Worm (Caenorhabditis elegans): ENCODE results near the gene ttr-31.
A peak's percentile ranks its signal among the peaks of the same experiment; 100 is the strongest.

DNA sequence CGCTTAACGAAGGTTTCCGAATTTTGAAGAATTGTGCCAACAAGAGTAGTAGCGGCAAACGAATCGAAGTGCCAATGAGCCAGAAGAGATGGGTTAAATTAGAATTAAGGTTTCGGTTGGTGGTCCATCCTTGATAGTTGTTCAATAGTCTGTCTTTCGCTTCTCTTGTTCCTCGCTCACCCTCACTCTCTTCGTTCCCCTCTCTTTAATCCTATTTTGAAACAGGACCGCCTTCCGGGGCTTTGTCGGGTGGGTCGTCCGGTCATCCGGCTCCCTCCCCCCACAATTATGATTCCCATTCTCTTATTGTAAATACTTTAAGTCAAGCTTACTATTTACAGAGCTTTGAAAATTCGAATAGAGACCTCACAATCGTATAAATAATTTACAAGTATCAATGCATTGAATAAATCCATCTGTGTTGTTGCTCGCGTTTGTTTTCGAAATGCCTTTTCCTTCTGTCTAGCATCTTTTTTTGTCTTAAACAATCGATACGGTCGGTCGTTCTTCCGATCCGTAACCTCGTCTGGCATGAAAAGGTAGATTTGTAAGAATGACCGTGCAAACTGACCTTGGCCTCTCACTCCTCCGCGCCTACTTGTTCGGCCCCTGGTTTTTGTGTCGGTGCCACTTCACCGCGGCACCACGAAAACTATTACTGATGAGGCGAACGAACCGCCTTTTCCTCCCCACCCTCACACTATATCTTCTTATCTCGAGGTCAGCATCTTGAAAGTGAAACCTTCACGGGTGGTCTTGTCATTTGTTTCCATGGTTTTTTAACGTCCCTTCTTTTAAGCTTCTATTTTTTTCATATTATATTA, 24.5 kb upstream of the ttr-31 start:
- TF ChIP-seq unc-39 (tag; optimal IDR thresholded peaks at IDR 0.05), result no peak
- no peak for TF ChIP-seq pha-4 (tag; optimal IDR thresholded peaks at IDR 0.05)
- no peak for TF ChIP-seq nhr-237 (tag; optimal IDR thresholded peaks at IDR 0.05)
- TF ChIP-seq ces-1 (GFP tag; optimal IDR thresholded peaks at IDR 0.05), result peak; percentile 92
- no peak for TF ChIP-seq unc-62 (GFP tag; optimal IDR thresholded peaks at IDR 0.05)
- TF ChIP-seq ceh-39 (tag; optimal IDR thresholded peaks at IDR 0.05), result no peak
- TF ChIP-seq lsy-2 (tag; optimal IDR thresholded peaks at IDR 0.05), result no peak
- TF ChIP-seq snpc-4 (tag; optimal IDR thresholded peaks at IDR 0.05), result no peak
- TF ChIP-seq bed-3 (GFP tag; optimal IDR thresholded peaks at IDR 0.05), result no peak
- no peak for TF ChIP-seq elt-1 (tag; optimal IDR thresholded peaks at IDR 0.05; ENCODE audit: borderline replicate concordance, insufficient read depth)
- TF ChIP-seq lin-13 (tag; optimal IDR thresholded peaks at IDR 0.05), result no peak

All from whole organism, mixed stage, embryonic.